Fruit fly (Drosophila melanogaster) whole organism, embryonic: Measurements from ENCODE around the gene CG6231.

ENCODE experiments used
- Atf-2 ChIP-seq: fragments of 200-800 bp; sonication (Bioruptor generic); optimal IDR thresholded peaks from 2 replicates; lab custom pipeline; 2016; ENCODE audit warnings: missing biosample characterization, missing genetic modification characterization
- Atf3 ChIP-seq: fragments of 200-800 bp; sonication (Bioruptor generic); optimal IDR thresholded peaks from 3 replicates; lab custom pipeline; 2016; ENCODE audit warnings: missing biosample characterization, missing genetic modification characterization
- CG10147 ChIP-seq: fragments of 200-800 bp; sonication (Bioruptor generic); optimal IDR thresholded peaks from 2 replicates; lab custom pipeline; 2019; ENCODE audit warnings: missing biosample characterization, mild to moderate bottlenecking, missing genetic modification characterization, moderate library complexity
- CG10543 ChIP-seq: fragments of 200-800 bp; sonication (Bioruptor generic); optimal IDR thresholded peaks from 3 replicates; lab custom pipeline; 2017; ENCODE audit warnings: missing biosample characterization, mild to moderate bottlenecking, missing genetic modification characterization, moderate library complexity
- CG10979 ChIP-seq: fragments of 200-800 bp; sonication (Bioruptor generic); optimal IDR thresholded peaks from 2 replicates; lab custom pipeline; 2018; ENCODE audit warnings: missing biosample characterization, mild to moderate bottlenecking, missing genetic modification characterization, moderate library complexity
- CG11504 ChIP-seq: fragments of 200-800 bp; sonication (Bioruptor generic); optimal IDR thresholded peaks from 3 replicates; lab custom pipeline; 2019; ENCODE audit warnings: missing biosample characterization, mild to moderate bottlenecking, missing genetic modification characterization, moderate library complexity
- CG11696 ChIP-seq: fragments of 200-800 bp; sonication (Bioruptor generic); IDR thresholded peaks from 2 replicates; pipeline ENCODE4 v1.3.6; 2022; ENCODE audit warnings: missing biosample characterization, missing genetic modification characterization
- CG12104 ChIP-seq: fragments of 200-800 bp; sonication (Bioruptor generic); optimal IDR thresholded peaks from 3 replicates; lab custom pipeline; 2016; ENCODE audit warnings: missing biosample characterization, missing genetic modification characterization
- CG12659 ChIP-seq: fragments of 200-800 bp; sonication (Bioruptor generic); optimal IDR thresholded peaks from 3 replicates; lab custom pipeline; 2017; ENCODE audit warnings: mild to moderate bottlenecking, missing biosample characterization, missing genetic modification reagents, missing genetic modification characterization
- CG14667 ChIP-seq: fragments of 200-800 bp; sonication (Bioruptor generic); IDR thresholded peaks from 2 replicates; pipeline ENCODE4 v1.3.6; 2022; ENCODE audit warnings: missing biosample characterization, missing genetic modification characterization
- CG15011 ChIP-seq: fragments of 200-800 bp; sonication (Bioruptor generic); optimal IDR thresholded peaks from 3 replicates; lab custom pipeline; 2018; ENCODE audit warnings: missing biosample characterization, mild to moderate bottlenecking, missing genetic modification characterization
- CG15073 ChIP-seq: fragments of 200-800 bp; sonication (Bioruptor generic); optimal IDR thresholded peaks from 2 replicates; lab custom pipeline; 2016; ENCODE audit warnings: missing biosample characterization, missing genetic modification characterization
- CG16863 ChIP-seq: fragments of 200-800 bp; sonication (Bioruptor generic); optimal IDR thresholded peaks from 3 replicates; lab custom pipeline; 2016; ENCODE audit warnings: missing biosample characterization, missing genetic modification characterization
- CG17385 ChIP-seq: fragments of 200-800 bp; sonication (Bioruptor generic); optimal IDR thresholded peaks from 3 replicates; lab custom pipeline; 2018; ENCODE audit warnings: missing biosample characterization, mild to moderate bottlenecking, missing genetic modification characterization
- CG17829 ChIP-seq: fragments of 200-800 bp; optimal IDR thresholded peaks from 2 replicates; lab custom pipeline; 2019; ENCODE audit warnings: missing biosample characterization, mild to moderate bottlenecking, missing genetic modification characterization, moderate library complexity
- CG2202 ChIP-seq: fragments of 200-800 bp; sonication (Bioruptor generic); optimal IDR thresholded peaks from 2 replicates; lab custom pipeline; 2018; ENCODE audit warnings: missing biosample characterization, mild to moderate bottlenecking, missing genetic modification characterization
- CG42726 ChIP-seq: fragments of 200-800 bp; sonication (Bioruptor generic); IDR thresholded peaks from 2 replicates; pipeline ENCODE4 v1.3.6; 2022; ENCODE audit warnings: missing biosample characterization, missing genetic modification characterization; ENCODE audit not compliant: partially characterized antibody
- CG8290 ChIP-seq, 3 experiments: fragments of 200-800 bp; sonication (Bioruptor generic); optimal IDR thresholded peaks; 2 replicates each; lab custom pipeline; 2016 to 2019; ENCODE audit warnings: missing biosample characterization in 3 of 3, missing genetic modification characterization in 3 of 3, mild to moderate bottlenecking in 2 of 3, moderate library complexity in 1 of 3
- CG8359 ChIP-seq: fragments of 200-800 bp; sonication (Bioruptor generic); optimal IDR thresholded peaks from 2 replicates; lab custom pipeline; 2017; ENCODE audit warnings: missing biosample characterization, mild to moderate bottlenecking, missing genetic modification characterization, borderline replicate concordance
- CG8388 ChIP-seq: fragments of 200-800 bp; sonication (Bioruptor generic); optimal IDR thresholded peaks from 2 replicates; lab custom pipeline; 2019; ENCODE audit warnings: missing biosample characterization, mild to moderate bottlenecking, missing genetic modification characterization, moderate library complexity
- D19A ChIP-seq: fragments of 200-800 bp; optimal IDR thresholded peaks from 3 replicates; lab custom pipeline; 2019; ENCODE audit warnings: missing biosample characterization, mild to moderate bottlenecking, missing genetic modification characterization, moderate library complexity
- Deaf1 ChIP-seq: fragments of 200-800 bp; optimal IDR thresholded peaks from 3 replicates; lab custom pipeline; 2019; ENCODE audit warnings: missing biosample characterization, mild to moderate bottlenecking, missing genetic modification characterization, moderate library complexity
- Dip2 ChIP-seq: fragments of 200-800 bp; sonication (Bioruptor generic); IDR thresholded peaks from 2 replicates; pipeline ENCODE4 v1.3.6; 2022; ENCODE audit warnings: missing biosample characterization, missing genetic modification characterization
- Doc3 ChIP-seq: fragments of 200-800 bp; sonication (Bioruptor generic); IDR thresholded peaks from 3 replicates; pipeline ENCODE4 v1.3.6; 2022; ENCODE audit warnings: missing biosample characterization, missing genetic modification characterization; ENCODE audit not compliant: partially characterized antibody
- Eip74EF ChIP-seq, 2 experiments: fragments of 200-800 bp in 1 of 2; fragments of >200 bp in 1 of 2; sonication (Bioruptor generic) in 1 of 2; optimal IDR thresholded peaks; 2 replicates each; lab custom pipeline; 2017 to 2019; ENCODE audit warnings: missing biosample characterization in 2 of 2, missing genetic modification characterization in 2 of 2, mild to moderate bottlenecking in 1 of 2, moderate library complexity in 1 of 2
- Hand ChIP-seq: fragments of 200-800 bp; sonication (Bioruptor generic); optimal IDR thresholded peaks from 2 replicates; lab custom pipeline; 2017; ENCODE audit warnings: mild to moderate bottlenecking, missing biosample characterization, missing genetic modification reagents, missing genetic modification characterization
- HmgD ChIP-seq: fragments of 200-800 bp; sonication (Bioruptor generic); optimal IDR thresholded peaks from 3 replicates; lab custom pipeline; 2016; ENCODE audit warnings: missing biosample characterization, missing genetic modification characterization
- HmgZ ChIP-seq: fragments of 200-800 bp; sonication (Bioruptor generic); optimal IDR thresholded peaks from 2 replicates; lab custom pipeline; 2018; ENCODE audit warnings: missing biosample characterization, mild to moderate bottlenecking, missing genetic modification characterization
- Hmx ChIP-seq: fragments of 200-800 bp; sonication (Bioruptor generic); optimal IDR thresholded peaks from 2 replicates; lab custom pipeline; 2016; ENCODE audit warnings: missing biosample characterization, missing genetic modification characterization
- Mad ChIP-seq: fragments of 200-800 bp; sonication (Bioruptor generic); optimal IDR thresholded peaks from 2 replicates; lab custom pipeline; 2016; ENCODE audit warnings: missing biosample characterization, missing genetic modification characterization
- NfI ChIP-seq: fragments of 200-800 bp; sonication (Bioruptor generic); optimal IDR thresholded peaks from 3 replicates; lab custom pipeline; 2018; ENCODE audit warnings: missing biosample characterization, mild to moderate bottlenecking, missing genetic modification characterization, moderate library complexity
- YL-1 ChIP-seq: fragments of 200-800 bp; sonication (Bioruptor generic); optimal IDR thresholded peaks from 3 replicates; lab custom pipeline; 2017; ENCODE audit warnings: missing biosample characterization, mild to moderate bottlenecking, missing genetic modification characterization
- ase ChIP-seq: fragments of 200-800 bp; sonication (Bioruptor generic); IDR thresholded peaks from 3 replicates; pipeline ENCODE4 v1.3.6; 2022; ENCODE audit warnings: missing biosample characterization, missing genetic modification characterization
- cad ChIP-seq: fragments of >200 bp; optimal IDR thresholded peaks from 2 replicates; lab custom pipeline; 2017; ENCODE audit warnings: missing biosample characterization, missing genetic modification characterization
- caup ChIP-seq: fragments of 200-800 bp; sonication (Bioruptor generic); optimal IDR thresholded peaks from 3 replicates; lab custom pipeline; 2017; ENCODE audit warnings: missing biosample characterization, mild to moderate bottlenecking, missing genetic modification characterization, moderate library complexity; ENCODE audit not compliant: severe bottlenecking
- chn ChIP-seq: fragments of 200-800 bp; sonication (Bioruptor generic); optimal IDR thresholded peaks from 2 replicates; lab custom pipeline; 2016; ENCODE audit warnings: missing biosample characterization, missing genetic modification characterization
- crc ChIP-seq: fragments of 200-800 bp; sonication (Bioruptor generic); optimal IDR thresholded peaks from 2 replicates; lab custom pipeline; 2016; ENCODE audit warnings: missing biosample characterization, missing genetic modification characterization
- cwo ChIP-seq: fragments of 200-800 bp; sonication (Bioruptor generic); optimal IDR thresholded peaks from 3 replicates; lab custom pipeline; 2017; ENCODE audit warnings: missing biosample characterization, missing genetic modification characterization, mild to moderate bottlenecking, moderate library complexity, missing genetic modification reagents
- dmrt11E ChIP-seq: fragments of 200-800 bp; sonication (Bioruptor generic); optimal IDR thresholded peaks from 3 replicates; lab custom pipeline; 2018; ENCODE audit warnings: missing biosample characterization, mild to moderate bottlenecking, missing genetic modification characterization, moderate library complexity
- dmrt99B ChIP-seq: fragments of 200-800 bp; sonication (Bioruptor generic); optimal IDR thresholded peaks from 2 replicates; lab custom pipeline; 2018; ENCODE audit warnings: missing biosample characterization, mild to moderate bottlenecking, missing genetic modification characterization, moderate library complexity
- grau ChIP-seq: fragments of 200-800 bp; optimal IDR thresholded peaks from 3 replicates; lab custom pipeline; 2019; ENCODE audit warnings: missing biosample characterization, mild to moderate bottlenecking, missing genetic modification characterization, moderate library complexity
- ind ChIP-seq: fragments of 200-800 bp; sonication (Bioruptor generic); optimal IDR thresholded peaks from 3 replicates; lab custom pipeline; 2016; ENCODE audit warnings: missing biosample characterization, missing genetic modification characterization
- lab ChIP-seq: fragments of 200-800 bp; sonication (Bioruptor generic); optimal IDR thresholded peaks from 3 replicates; lab custom pipeline; 2017; ENCODE audit warnings: missing biosample characterization, missing genetic modification characterization, mild to moderate bottlenecking, moderate library complexity, missing genetic modification reagents
- psq ChIP-seq: fragments of 200-800 bp; sonication (Bioruptor generic); optimal IDR thresholded peaks from 2 replicates; lab custom pipeline; 2017; ENCODE audit warnings: missing biosample characterization, missing genetic modification characterization
- row ChIP-seq: fragments of 200-800 bp; sonication (Bioruptor generic); IDR thresholded peaks from 3 replicates; pipeline ENCODE4 v1.3.6; 2022; ENCODE audit warnings: missing biosample characterization, missing genetic modification characterization
- scrt ChIP-seq: fragments of 200-800 bp; sonication (Bioruptor generic); optimal IDR thresholded peaks from 2 replicates; lab custom pipeline; 2018; ENCODE audit warnings: missing biosample characterization, mild to moderate bottlenecking, missing genetic modification characterization, moderate library complexity
- ssp ChIP-seq: fragments of 200-800 bp; sonication (Bioruptor generic); IDR thresholded peaks from 2 replicates; pipeline ENCODE4 v1.3.6; 2022; ENCODE audit warnings: missing biosample characterization, missing genetic modification characterization
- tgo ChIP-seq: fragments of 200-800 bp; sonication (Bioruptor generic); IDR thresholded peaks from 3 replicates; pipeline ENCODE4 v1.3.6; 2022; ENCODE audit warnings: missing biosample characterization, missing genetic modification characterization
- trem ChIP-seq: fragments of 200-800 bp; optimal IDR thresholded peaks from 3 replicates; lab custom pipeline; 2019; ENCODE audit warnings: missing biosample characterization, mild to moderate bottlenecking, missing genetic modification characterization, moderate library complexity
- zfh1 ChIP-seq: fragments of 200-800 bp; sonication (Bioruptor generic); IDR thresholded peaks from 3 replicates; pipeline ENCODE4 v1.3.6; 2022; ENCODE audit warnings: missing biosample characterization, missing genetic modification characterization

CG6231 gene

DNA sequence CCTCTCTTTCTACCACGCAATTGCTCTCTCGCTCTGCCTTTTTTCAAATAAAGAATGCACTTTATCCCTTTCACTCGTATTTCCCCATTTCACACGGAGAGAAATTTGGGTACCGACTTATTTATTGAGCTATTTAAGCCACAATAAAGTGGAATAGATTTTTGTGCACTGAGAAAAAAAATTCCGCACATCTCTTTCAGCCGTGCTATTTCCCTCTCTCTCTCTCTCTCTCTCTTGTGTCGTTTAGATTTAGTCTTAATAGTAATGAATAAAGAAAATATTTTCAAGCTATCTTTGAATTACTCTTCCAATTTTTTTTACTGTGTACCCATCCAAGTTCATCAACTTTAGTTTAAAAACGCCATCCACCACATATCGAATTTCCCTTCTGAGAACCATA lies 8.9 kb downstream of the CG6231 start (continued):
- TF ChIP-seq CG8359 (GFP tag; lab: Kevin White, UChicago) (no peak), CG15011 (GFP tag; lab: Kevin White, UChicago) (peak; percentile 32), Hmx (GFP tag; lab: Kevin White, UChicago) (no peak), trem (tag; lab: Kevin White, UChicago) (peak; percentile 11), Atf3 (GFP tag; lab: Kevin White, UChicago) (peak; percentile 44), scrt (GFP tag; lab: Kevin White, UChicago) (peak; percentile 16), Hand (GFP tag; lab: Kevin White, UChicago) (no peak), HmgD (GFP tag; lab: Kevin White, UChicago) (no peak), CG12104 (GFP tag; lab: Kevin White, UChicago) (no peak), dmrt11E (tag; lab: Kevin White, UChicago) (no peak), psq (no peak), tgo (GFP tag; lab: Robert Waterston, UW) (peak; percentile 57; the same call in 2 of the 3 replicates), ssp (GFP tag; lab: Robert Waterston, UW) (no peak), row (GFP tag; lab: Robert Waterston, UW) (peak; percentile 68), Dip2 (GFP tag; lab: Robert Waterston, UW) (no peak), CG11504 (tag; lab: Kevin White, UChicago) (peak; percentile 74), cwo (GFP tag; lab: Kevin White, UChicago) (peak; percentile 10), cad (GFP tag; lab: Kevin White, UChicago) (no peak), ind (GFP tag; lab: Kevin White, UChicago) (peak; percentile 69), CG11696 (0 out of 2 replicates have a peak, but pooled peaks have one; percentile 49), CG10147 (GFP tag; lab: Kevin White, UChicago) (no peak), CG42726 (GFP tag; lab: Robert Waterston, UW) (no peak), dmrt99B (tag; lab: Kevin White, UChicago) (peak; percentile 69), grau (tag; lab: Kevin White, UChicago) (peak; percentile 56), Mad (GFP tag; lab: Kevin White, UChicago) (peak; percentile 3), CG10543 (GFP tag; lab: Kevin White, UChicago) (no peak), zfh1 (GFP tag; lab: Robert Waterston, UW) (peak; percentile 76), ase (GFP tag; lab: Robert Waterston, UW) (0 out of 3 replicates have a peak, but pooled peaks have one; percentile 59), CG17385 (peak; percentile 57), Doc3 (no peak), YL-1 (GFP tag; lab: Kevin White, UChicago) (no peak), CG10979 (peak; percentile 56), CG12659 (peak; percentile 33), chn (GFP tag; lab: Kevin White, UChicago) (peak; percentile 19), CG17829 (tag; lab: Kevin White, UChicago) (peak; percentile 40), D19A (tag; lab: Kevin White, UChicago) (peak; percentile 39)

DNA sequence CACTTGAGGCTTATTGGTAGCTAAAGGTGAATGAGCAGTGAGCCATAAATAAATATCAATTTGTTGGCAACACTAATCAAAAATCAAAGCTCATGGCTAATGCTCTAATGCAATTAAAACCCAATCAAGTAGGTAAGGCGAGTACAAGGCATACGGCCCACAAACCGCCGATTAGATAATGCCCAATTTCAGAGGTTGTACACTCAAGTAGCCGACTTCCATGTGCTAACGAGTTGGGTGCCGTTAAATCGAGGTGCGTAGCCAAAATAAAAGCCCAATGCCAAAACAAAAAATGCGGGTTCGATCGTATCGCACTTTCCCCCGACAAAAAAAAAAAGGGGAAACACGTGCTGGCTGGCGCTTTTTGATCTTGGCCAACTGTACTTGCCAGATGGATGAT lies 10.5 kb downstream of the CG6231 start:
- no peak for TF ChIP-seq CG2202 (tag; lab: Kevin White, UChicago)
- TF ChIP-seq CG8388 (GFP tag; lab: Kevin White, UChicago): no peak
- TF ChIP-seq HmgZ (tag; lab: Kevin White, UChicago): peak; percentile 50
- no peak for TF ChIP-seq Deaf1 (tag; lab: Kevin White, UChicago)
- no peak for TF ChIP-seq crc
- no peak for TF ChIP-seq CG14667
- no peak for TF ChIP-seq CG8290 (GFP tag; optimal IDR thresholded peaks at IDR 0.05; lab: Kevin White, UChicago)
- TF ChIP-seq CG8290 (tag; optimal IDR thresholded peaks at IDR 0.05; lab: Kevin White, UChicago): peak in 1 of 2 experiments; percentile 40
- TF ChIP-seq caup: peak; percentile 4
- TF ChIP-seq Atf-2 (GFP tag; lab: Kevin White, UChicago): no peak
- TF ChIP-seq Eip74EF (GFP tag; optimal IDR thresholded peaks at IDR 0.05; lab: Kevin White, UChicago): no peak
- TF ChIP-seq CG16863: no peak
- TF ChIP-seq lab (GFP tag; lab: Kevin White, UChicago): peak; percentile 39
- TF ChIP-seq NfI (GFP tag; lab: Kevin White, UChicago): peak; percentile 16
- TF ChIP-seq CG15073 (GFP tag; lab: Kevin White, UChicago): no peak
